Worm (Caenorhabditis elegans): ENCODE data around the gene gnrr-6.

DNA sequence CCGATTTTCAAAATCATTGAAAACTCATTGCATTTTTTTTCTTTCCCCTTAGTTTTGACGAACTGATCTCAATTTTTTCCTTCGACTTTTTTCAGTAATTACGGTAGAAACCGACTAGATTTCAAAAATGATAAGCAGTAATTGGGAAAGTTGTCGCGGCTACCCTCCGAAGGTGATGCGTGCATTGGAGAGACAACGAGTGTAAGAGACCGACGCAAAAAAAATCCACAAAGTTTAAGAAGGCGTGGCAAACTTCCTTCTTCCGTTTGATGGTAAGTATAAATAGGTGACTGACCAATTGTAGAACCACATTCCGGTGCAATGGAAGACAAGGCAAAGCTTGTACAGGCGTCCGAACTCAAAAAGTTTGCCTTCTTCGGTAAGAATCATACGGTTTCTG lies 20.5 kb downstream of the gnrr-6 start, which contains the start of gene col-178:
- no peak for TF ChIP-seq fos-1 (tag; optimal IDR thresholded peaks at IDR 0.05)
- no peak for TF ChIP-seq ceh-82 (tag; optimal IDR thresholded peaks at IDR 0.05)
- no peak for TF ChIP-seq tbx-2 (tag; optimal IDR thresholded peaks at IDR 0.05)
- TF ChIP-seq pqm-1 (tag; optimal IDR thresholded peaks at IDR 0.05) = no peak
- TF ChIP-seq ama-1 (optimal IDR thresholded peaks at IDR 0.05) = no peak
- TF ChIP-seq snpc-4 (tag; optimal IDR thresholded peaks at IDR 0.05) = no peak
- TF ChIP-seq egl-27 (tag; optimal IDR thresholded peaks at IDR 0.05) = no peak
- no peak for TF ChIP-seq lin-39 (tag; optimal IDR thresholded peaks at IDR 0.05)
- no peak for TF ChIP-seq aha-1 (tag; optimal IDR thresholded peaks at IDR 0.05)
- no peak for TF ChIP-seq ces-1 (GFP tag; optimal IDR thresholded peaks at IDR 0.05)
- no peak for TF ChIP-seq sptf-1 (tag; optimal IDR thresholded peaks at IDR 0.05)

All from whole organism, L1 larva.